Worm (Caenorhabditis elegans): Measurements from ENCODE around the gene nspg-3.

Gene nspg-3

DNA sequence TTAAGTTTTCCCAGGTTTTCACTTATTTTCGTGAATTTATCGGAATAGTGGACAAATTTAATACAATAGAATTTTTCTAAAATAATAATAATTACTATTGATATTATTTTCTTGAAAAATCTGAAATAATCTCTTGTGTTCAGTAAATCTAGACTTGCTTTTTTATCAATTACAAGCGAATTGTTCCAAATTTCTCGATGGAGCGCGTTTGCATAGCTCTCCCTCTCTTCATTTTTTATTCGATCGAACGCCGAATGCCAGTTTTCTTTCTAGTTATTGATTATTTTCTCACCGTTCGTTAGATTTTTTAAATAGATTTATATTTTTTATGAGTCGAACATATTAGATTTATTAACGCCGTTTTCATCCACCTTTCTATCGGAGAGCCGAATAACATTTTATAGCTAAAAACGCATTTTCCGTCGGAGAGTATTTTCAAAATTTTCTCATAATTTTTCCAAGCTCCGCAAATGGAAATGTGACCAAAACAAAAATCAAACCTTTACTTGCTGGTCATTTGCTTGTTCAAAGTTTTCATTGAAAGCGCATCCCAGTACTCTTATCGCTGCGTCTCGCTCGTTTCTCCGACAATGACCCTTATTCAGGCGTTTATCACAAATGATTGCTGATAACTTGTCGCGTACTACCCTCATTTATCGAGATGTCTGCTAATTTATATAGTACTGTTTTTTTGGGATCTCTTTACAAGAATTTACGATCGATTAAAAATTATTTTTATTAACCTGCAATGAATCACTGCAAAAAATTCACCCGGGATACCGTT lies 31.3 kb downstream of the nspg-3 start:
- peak; percentile 60 for TF ChIP-seq C34F6.9 (tag; optimal IDR thresholded peaks at IDR 0.05)
- TF ChIP-seq sma-9 (GFP tag; optimal IDR thresholded peaks at IDR 0.05), result no peak
- TF ChIP-seq sma-9 (tag; optimal IDR thresholded peaks at IDR 0.05), result no peak
- peak in 1 of 2 experiments; percentile 18 for TF ChIP-seq lsy-2 (tag; optimal IDR thresholded peaks at IDR 0.05)
- TF ChIP-seq unc-55 (GFP tag; optimal IDR thresholded peaks at IDR 0.05), result peak; percentile 54
- TF ChIP-seq ceh-16 (tag; optimal IDR thresholded peaks at IDR 0.05), result no peak
- TF ChIP-seq ceh-82 (tag; optimal IDR thresholded peaks at IDR 0.05), result no peak
- peak; percentile 78 for TF ChIP-seq fos-1 (tag; optimal IDR thresholded peaks at IDR 0.05)

DNA sequence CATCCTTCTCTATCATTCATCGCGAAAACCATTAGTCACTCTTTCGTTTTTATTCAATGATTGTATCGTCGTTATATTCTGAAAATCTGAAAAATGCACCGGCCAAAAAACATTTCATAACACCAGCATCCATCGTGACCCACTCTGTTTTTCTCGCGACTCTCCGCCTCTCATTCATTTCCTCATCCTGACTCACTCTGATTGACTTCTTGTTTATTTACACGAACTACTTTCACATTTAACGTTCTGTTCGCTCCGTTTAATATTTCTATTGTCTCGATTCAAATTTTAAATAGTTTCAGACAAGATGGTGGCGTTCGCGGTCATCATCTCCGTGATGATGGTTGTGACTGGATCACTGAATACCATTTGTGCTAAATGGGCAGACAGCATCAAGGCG lies 31.9 kb downstream of the nspg-3 start, which contains the start of gene C29H12.2:
Gene C29H12.2 (plus strand): TSS at position 297 of the 400 bp plus-strand sequence.
- peak; percentile 30 for TF ChIP-seq C34F6.9 (tag; optimal IDR thresholded peaks at IDR 0.05)
- no peak for TF ChIP-seq dmd-4 (tag; optimal IDR thresholded peaks at IDR 0.05)
- peak; percentile 41 for TF ChIP-seq nhr-129 (tag; optimal IDR thresholded peaks at IDR 0.05)

DNA sequence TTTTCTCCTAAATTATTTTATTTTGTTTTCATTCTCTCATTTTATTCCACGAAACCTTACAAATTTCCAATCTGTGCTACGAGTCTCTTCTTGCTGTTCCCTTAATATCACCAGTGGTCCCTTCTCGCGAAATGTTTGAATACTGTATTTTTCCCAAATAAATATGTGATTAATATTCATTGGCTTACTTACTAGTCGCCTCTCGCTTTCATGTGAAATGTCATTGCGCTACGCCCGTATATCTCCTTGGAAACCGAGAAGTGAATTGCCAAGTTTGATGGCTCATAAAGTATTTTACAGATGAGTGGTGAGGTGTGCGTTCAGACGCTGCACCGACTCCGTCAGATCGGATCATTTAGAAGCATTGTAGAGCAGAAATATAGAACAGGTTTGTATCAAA lies 33.7 kb downstream of the nspg-3 start, which contains the start of gene rars-2:
Gene rars-2 (plus strand): TSS at position 301 of the 400 bp plus-strand sequence.
- TF ChIP-seq lin-13 (GFP tag; optimal IDR thresholded peaks at IDR 0.05), result no peak
- TF ChIP-seq mbf-1 (tag; optimal IDR thresholded peaks at IDR 0.05), result no peak
- no peak for TF ChIP-seq nhr-23 (tag; optimal IDR thresholded peaks at IDR 0.05)
- no peak for TF ChIP-seq nhr-12 (tag; optimal IDR thresholded peaks at IDR 0.05)
- no peak for TF ChIP-seq lin-11 (tag; optimal IDR thresholded peaks at IDR 0.05)
- TF ChIP-seq nhr-77 (tag; optimal IDR thresholded peaks at IDR 0.05), result no peak
- no peak for TF ChIP-seq alr-1 (tag; optimal IDR thresholded peaks at IDR 0.05)
- TF ChIP-seq F13H6.1 (tag; optimal IDR thresholded peaks at IDR 0.05), result no peak
- no peak for TF ChIP-seq ZK546.5 (tag; optimal IDR thresholded peaks at IDR 0.05)
- TF ChIP-seq lin-39 (tag; optimal IDR thresholded peaks at IDR 0.05), result no peak
- TF ChIP-seq crh-2 (tag; optimal IDR thresholded peaks at IDR 0.05), result no peak
- TF ChIP-seq gmeb-1 (tag; optimal IDR thresholded peaks at IDR 0.05), result no peak
- no peak for TF ChIP-seq sem-4 (tag; optimal IDR thresholded peaks at IDR 0.05)
- TF ChIP-seq skn-1 (tag; optimal IDR thresholded peaks at IDR 0.05), result no peak
- TF ChIP-seq dmd-4 (tag; optimal IDR thresholded peaks at IDR 0.05), result no peak
- no peak for TF ChIP-seq sma-3 (GFP tag; optimal IDR thresholded peaks at IDR 0.05)
- TF ChIP-seq unc-62 (GFP tag; optimal IDR thresholded peaks at IDR 0.05), result no peak
- TF ChIP-seq nhr-237 (tag; optimal IDR thresholded peaks at IDR 0.05), result no peak
- no peak for TF ChIP-seq nhr-21 (tag; optimal IDR thresholded peaks at IDR 0.05)

DNA sequence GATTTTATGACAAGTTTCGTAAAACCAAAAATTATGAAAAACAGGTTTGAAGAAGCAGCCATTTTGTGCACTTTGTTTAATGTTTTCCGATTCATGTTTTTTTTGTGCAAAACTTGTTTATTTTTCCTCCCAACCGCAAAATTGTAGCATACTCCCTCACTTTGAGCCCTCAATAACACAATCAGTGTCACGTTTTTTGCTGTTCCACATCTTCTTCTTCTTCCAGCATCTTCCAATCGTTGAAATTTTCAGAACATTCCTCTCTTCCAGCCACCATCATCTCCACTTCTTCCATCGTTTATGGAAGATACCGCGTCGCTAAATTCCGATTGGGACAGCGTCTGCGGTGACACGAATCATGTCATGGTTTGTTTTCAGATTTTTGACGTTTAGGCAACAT lies 41.0 kb downstream of the nspg-3 start, which contains the start of gene abts-3:
Gene abts-3 (plus strand): TSS at position 301 of the 400 bp plus-strand sequence.
- TF ChIP-seq elt-3 (tag; optimal IDR thresholded peaks at IDR 0.05) (no peak), nhr-77 (tag; optimal IDR thresholded peaks at IDR 0.05) (no peak), F13H6.1 (tag; optimal IDR thresholded peaks at IDR 0.05) (no peak)

DNA sequence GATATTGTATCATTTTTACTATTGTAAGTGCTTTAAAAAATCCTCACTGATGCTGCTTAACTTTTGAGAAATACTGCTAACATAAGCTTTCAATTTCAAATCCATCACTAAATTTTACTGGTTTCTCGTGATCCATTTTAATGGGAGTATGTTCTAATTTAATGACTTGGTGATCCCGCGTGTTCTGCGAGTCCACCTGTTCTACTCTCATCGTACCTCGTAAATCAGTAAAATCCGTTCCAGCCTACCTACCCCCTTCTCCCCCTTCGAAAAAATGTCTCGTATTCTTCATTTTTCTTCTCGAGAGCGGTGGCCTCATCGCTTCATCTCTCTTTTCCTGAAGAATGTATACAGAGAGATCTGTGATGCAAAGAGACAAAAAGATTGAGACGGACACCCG lies 44.0 kb downstream of the nspg-3 start:
- TF ChIP-seq nhr-11 (tag; optimal IDR thresholded peaks at IDR 0.05) (no peak), ztf-1 (GFP tag; conservative IDR thresholded peaks at IDR 0.05) (no peak), ZK546.5 (tag; optimal IDR thresholded peaks at IDR 0.05) (no peak), Y55F3AM.14 (GFP tag; optimal IDR thresholded peaks at IDR 0.05) (no peak), sem-4 (tag; optimal IDR thresholded peaks at IDR 0.05) (no peak), elt-1 (tag; optimal IDR thresholded peaks at IDR 0.05) (no peak), nhr-6 (tag; optimal IDR thresholded peaks at IDR 0.05) (no peak), unc-62 (GFP tag; optimal IDR thresholded peaks at IDR 0.05) (no peak), nhr-129 (tag; optimal IDR thresholded peaks at IDR 0.05) (no peak), nhr-10 (tag; optimal IDR thresholded peaks at IDR 0.05) (no peak), aly-2 (tag; optimal IDR thresholded peaks at IDR 0.05) (no peak), lin-11 (tag; optimal IDR thresholded peaks at IDR 0.05) (no peak), ceh-82 (tag; optimal IDR thresholded peaks at IDR 0.05) (no peak), F13H6.1 (tag; optimal IDR thresholded peaks at IDR 0.05) (no peak), blmp-1 (tag; optimal IDR thresholded peaks at IDR 0.05; ENCODE audit: insufficient read depth) (no peak), lin-13 (GFP tag; optimal IDR thresholded peaks at IDR 0.05) (no peak), ceh-16 (tag; optimal IDR thresholded peaks at IDR 0.05) (no peak)
